Worm (Caenorhabditis elegans) whole organism, L1 larva: ENCODE measurements around the gene F58E2.5.

Experiments
- C16A3.4 ChIP-seq: fragments of 150-350 bp; optimal IDR thresholded peaks from 2 replicates; lab custom pipeline; 2014; ENCODE audit warnings: missing biosample characterization, missing genetic modification characterization
- F16B12.6 ChIP-seq: fragments of 150-350 bp; optimal IDR thresholded peaks from 2 replicates; lab custom pipeline; 2014; ENCODE audit warnings: missing biosample characterization, missing genetic modification characterization
- Y116A8C.19 ChIP-seq: sonication (generic microtip); optimal IDR thresholded peaks from 2 replicates; lab custom pipeline; 2016; ENCODE audit warnings: missing compliant biosample characterization, missing genetic modification characterization, borderline replicate concordance
- aly-2 ChIP-seq: fragments of 150-350 bp; optimal IDR thresholded peaks from 2 replicates; lab custom pipeline; 2014; ENCODE audit warnings: missing biosample characterization, missing genetic modification characterization
- ama-1 ChIP-seq: fragments of 150-350 bp; optimal IDR thresholded peaks from 2 replicates; lab custom pipeline; 2014
- ceh-88 ChIP-seq: fragments of 200-800 bp; sonication (Bioruptor generic); IDR thresholded peaks from 2 replicates; pipeline ENCODE4 v1.3.6; 2022; ENCODE audit warnings: missing genetic modification characterization, missing compliant biosample characterization
- dpl-1 ChIP-seq, 3 experiments: fragments of 150-350 bp in 2 of 3; sonication (generic microtip) in 1 of 3; optimal IDR thresholded peaks; 2 replicates each; lab custom pipeline; 2014 to 2017; ENCODE audit warnings: missing biosample characterization in 3 of 3, missing genetic modification characterization in 3 of 3, missing genetic modification reagents in 3 of 3
- dsc-1 ChIP-seq: sonication (generic microtip); optimal IDR thresholded peaks from 2 replicates; lab custom pipeline; 2016; ENCODE audit warnings: mild to moderate bottlenecking, missing genetic modification characterization, missing compliant biosample characterization
- egl-27 ChIP-seq, 2 experiments: fragments of 150-350 bp in 1 of 2; sonication (generic microtip); optimal IDR thresholded peaks; 3 replicates each; lab custom pipeline; 2017 to 2018; ENCODE audit warnings: missing biosample characterization in 2 of 2, missing genetic modification characterization in 2 of 2, missing genetic modification reagents in 2 of 2
- elt-2 ChIP-seq: sonication (generic microtip); optimal IDR thresholded peaks from 2 replicates; lab custom pipeline; 2016; ENCODE audit warnings: missing genetic modification characterization, mild to moderate bottlenecking, inconsistent platforms, missing compliant biosample characterization, missing genetic modification reagents
- ets-5 ChIP-seq: fragments of 200-800 bp; sonication (Bioruptor generic); IDR thresholded peaks from 2 replicates; pipeline ENCODE4 v1.3.6; 2022; ENCODE audit warnings: missing genetic modification characterization, missing compliant biosample characterization
- fkh-10 ChIP-seq: sonication (generic microtip); optimal IDR thresholded peaks from 2 replicates; lab custom pipeline; 2017; ENCODE audit warnings: missing biosample characterization, missing genetic modification reagents, missing genetic modification characterization
- hpl-2 ChIP-seq: fragments of 150-350 bp; optimal IDR thresholded peaks from 2 replicates; lab custom pipeline; 2014; ENCODE audit warnings: missing biosample characterization, missing genetic modification reagents, missing genetic modification characterization
- irx-1 ChIP-seq: sonication (generic microtip); optimal IDR thresholded peaks from 2 replicates; lab custom pipeline; 2016; ENCODE audit warnings: missing genetic modification characterization, missing compliant biosample characterization
- lin-13 ChIP-seq: fragments of 150-350 bp; optimal IDR thresholded peaks from 2 replicates; lab custom pipeline; 2014; ENCODE audit warnings: missing biosample characterization, missing genetic modification reagents, missing genetic modification characterization
- lin-14 ChIP-seq: fragments of 200-800 bp; sonication (Bioruptor generic); optimal IDR thresholded peaks from 2 replicates; lab custom pipeline; 2018; ENCODE audit warnings: mild to moderate bottlenecking, missing genetic modification characterization, moderate library complexity, missing compliant biosample characterization
- lin-35 ChIP-seq, 2 experiments: fragments of 150-350 bp; optimal IDR thresholded peaks; 2 replicates each; lab custom pipeline; 2014; ENCODE audit warnings: missing biosample characterization in 2 of 2, missing genetic modification characterization in 2 of 2, missing genetic modification reagents in 2 of 2
- lin-39 ChIP-seq: fragments of 150-350 bp; optimal IDR thresholded peaks from 2 replicates; lab custom pipeline; 2014; ENCODE audit warnings: missing biosample characterization, missing genetic modification reagents, missing genetic modification characterization
- lir-3 ChIP-seq: sonication (generic microtip); optimal IDR thresholded peaks from 2 replicates; lab custom pipeline; 2016; ENCODE audit warnings: mild to moderate bottlenecking, missing genetic modification characterization, moderate library complexity, missing compliant biosample characterization; ENCODE audit not compliant: poor library complexity
- mdl-1 ChIP-seq, 2 experiments: fragments of 150-350 bp; optimal IDR thresholded peaks; 2 replicates each; lab custom pipeline; 2014 to 2017; ENCODE audit warnings: missing biosample characterization in 2 of 2, missing genetic modification characterization in 2 of 2, inconsistent platforms in 1 of 2
- nhr-237 ChIP-seq: fragments of 150-350 bp; optimal IDR thresholded peaks from 2 replicates; lab custom pipeline; 2014; ENCODE audit warnings: missing biosample characterization, missing genetic modification characterization
- nhr-47 ChIP-seq: sonication (generic microtip); optimal IDR thresholded peaks from 2 replicates; lab custom pipeline; 2016; ENCODE audit warnings: mild to moderate bottlenecking, missing genetic modification characterization, moderate library complexity, missing compliant biosample characterization
- nhr-77 ChIP-seq: fragments of 150-350 bp; optimal IDR thresholded peaks from 2 replicates; lab custom pipeline; 2014; ENCODE audit warnings: missing biosample characterization, missing genetic modification characterization
- nhr-85 ChIP-seq: sonication (generic microtip); peaks from one replicate; lab custom pipeline; 2016; ENCODE audit warnings: missing genetic modification characterization, inconsistent platforms, missing compliant biosample characterization
- pax-3 ChIP-seq: fragments of 200-800 bp; sonication (Bioruptor generic); optimal IDR thresholded peaks from 2 replicates; lab custom pipeline; 2018; ENCODE audit warnings: mild to moderate bottlenecking, missing genetic modification characterization, moderate library complexity, missing compliant biosample characterization
- rnt-1 ChIP-seq: sonication (generic microtip); optimal IDR thresholded peaks from 2 replicates; lab custom pipeline; 2016; ENCODE audit warnings: mild to moderate bottlenecking, missing genetic modification characterization, moderate library complexity, missing compliant biosample characterization
- snpc-4 ChIP-seq: fragments of 150-350 bp; optimal IDR thresholded peaks from 2 replicates; lab custom pipeline; 2014; ENCODE audit warnings: missing biosample characterization, missing genetic modification characterization
- snu-23 ChIP-seq: sonication (generic microtip); optimal IDR thresholded peaks from 2 replicates; lab custom pipeline; 2016; ENCODE audit warnings: missing genetic modification characterization, missing compliant biosample characterization
- sox-4 ChIP-seq: sonication (generic microtip); optimal IDR thresholded peaks from 2 replicates; lab custom pipeline; 2016; ENCODE audit warnings: missing genetic modification characterization, missing compliant biosample characterization
- sup-37 ChIP-seq: fragments of 200-800 bp; sonication (Bioruptor generic); optimal IDR thresholded peaks from 2 replicates; lab custom pipeline; 2018; ENCODE audit warnings: mild to moderate bottlenecking, missing genetic modification characterization, missing compliant biosample characterization
- swsn-7 ChIP-seq: sonication (generic microtip); optimal IDR thresholded peaks from 2 replicates; lab custom pipeline; 2016; ENCODE audit warnings: missing genetic modification characterization, missing compliant biosample characterization
- tbx-2 ChIP-seq: sonication (generic microtip); optimal IDR thresholded peaks from 2 replicates; lab custom pipeline; 2016; ENCODE audit warnings: missing genetic modification characterization, missing compliant biosample characterization
- unc-30 ChIP-seq: sonication (generic microtip); optimal IDR thresholded peaks from 2 replicates; lab custom pipeline; 2017; ENCODE audit warnings: missing biosample characterization, missing genetic modification characterization
- unc-98 ChIP-seq: fragments of 200-800 bp; sonication (Bioruptor generic); IDR thresholded peaks from 2 replicates; pipeline ENCODE4 v1.3.6; 2022; ENCODE audit warnings: missing genetic modification characterization, missing compliant biosample characterization
- zip-4 ChIP-seq: fragments of 200-800 bp; sonication (Bioruptor generic); optimal IDR thresholded peaks from 2 replicates; lab custom pipeline; 2018; ENCODE audit warnings: mild to moderate bottlenecking, missing genetic modification characterization, moderate library complexity, missing compliant biosample characterization
- ztf-11 ChIP-seq, 2 experiments: sonication (generic microtip); optimal IDR thresholded peaks; 2 replicates each; lab custom pipeline; 2016 to 2017; ENCODE audit warnings: missing genetic modification characterization in 2 of 2, missing biosample characterization in 1 of 2, missing compliant biosample characterization in 1 of 2

Gene F58E2.5

DNA sequence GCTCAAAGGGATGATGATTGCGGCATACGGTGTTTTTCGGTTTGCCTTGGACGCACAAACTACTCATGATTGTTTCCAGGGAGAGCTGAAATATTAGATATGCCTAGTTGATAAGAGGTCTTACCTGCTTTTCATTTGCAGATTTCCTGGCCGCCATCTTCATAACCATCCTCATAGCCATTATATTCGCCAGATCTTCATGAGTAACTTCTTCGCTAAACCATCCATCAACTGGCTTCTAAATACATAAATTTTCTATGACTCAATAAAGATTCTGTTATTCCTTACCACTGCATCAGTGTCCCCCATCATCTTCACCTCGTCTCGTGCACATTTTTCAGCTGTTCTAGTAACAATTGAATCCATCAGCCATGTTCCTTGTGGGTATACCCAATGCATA, 2.2 kb upstream of the F58E2.5 start:
- TF ChIP-seq unc-98 (GFP tag; lab: Robert Waterston, UW): no peak
- TF ChIP-seq lin-39 (tag; lab: Kevin White, UChicago): no peak
- TF ChIP-seq hpl-2 (GFP tag; lab: Kevin White, UChicago): no peak
- no peak for TF ChIP-seq tbx-2 (tag; lab: Kevin White, UChicago)
- TF ChIP-seq lin-35 (GFP tag; optimal IDR thresholded peaks at IDR 0.05; lab: Kevin White, UChicago): no peak
- TF ChIP-seq swsn-7 (tag; lab: Kevin White, UChicago): no peak
- TF ChIP-seq lin-13: no peak
- TF ChIP-seq elt-2 (tag; lab: Kevin White, UChicago): no peak
- TF ChIP-seq zip-4 (GFP tag; lab: Kevin White, UChicago): no peak
- no peak for TF ChIP-seq sup-37 (GFP tag; lab: Kevin White, UChicago)
- no peak for TF ChIP-seq ama-1 (lab: Kevin White, UChicago)
- TF ChIP-seq nhr-47 (tag; lab: Kevin White, UChicago): no peak
- TF ChIP-seq ztf-11 (tag; optimal IDR thresholded peaks at IDR 0.05; lab: Kevin White, UChicago): no peak
- TF ChIP-seq Y116A8C.19 (tag; lab: Kevin White, UChicago): no peak
- no peak for TF ChIP-seq snu-23 (GFP tag; lab: Kevin White, UChicago)
- TF ChIP-seq nhr-85 (tag; lab: Kevin White, UChicago): no peak
- TF ChIP-seq dpl-1 (GFP tag; optimal IDR thresholded peaks at IDR 0.05; lab: Kevin White, UChicago): no peak
- no peak for TF ChIP-seq F16B12.6
- TF ChIP-seq egl-27 (tag; optimal IDR thresholded peaks at IDR 0.05; lab: Kevin White, UChicago): no peak

DNA sequence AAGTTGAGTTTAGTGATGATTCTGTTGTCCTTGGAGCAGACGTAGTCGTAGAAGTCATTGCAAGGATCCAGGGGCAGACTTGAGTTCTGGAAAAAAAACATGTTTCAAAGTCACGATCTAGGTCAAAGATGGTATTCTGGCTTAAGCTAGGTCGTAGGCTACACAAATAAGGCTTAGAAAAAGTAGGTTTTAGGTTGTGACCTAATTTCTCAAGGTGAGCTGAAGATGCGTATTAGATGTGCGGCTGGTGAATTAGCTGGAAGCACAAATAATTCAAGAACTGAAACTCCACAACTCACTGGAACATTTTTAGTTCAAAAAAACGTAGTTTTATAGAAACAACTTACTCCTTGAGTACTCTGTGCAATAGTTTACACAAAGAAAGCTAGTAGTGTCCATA, 613 bp upstream of the F58E2.5 start, which contains the start of gene F09D12.2:
TSS of gene F09D12.2 (minus strand) at position 101 of the 400 bp plus-strand sequence.
- TF ChIP-seq sox-4 (tag; lab: Kevin White, UChicago): no peak
- no peak for TF ChIP-seq mdl-1 (tag; optimal IDR thresholded peaks at IDR 0.05; lab: Kevin White, UChicago)
- TF ChIP-seq ama-1 (lab: Kevin White, UChicago): no peak
- TF ChIP-seq nhr-77 (tag; lab: Kevin White, UChicago): no peak
- TF ChIP-seq ceh-88 (GFP tag; lab: Robert Waterston, UW): no peak
- no peak for TF ChIP-seq lir-3 (tag; lab: Kevin White, UChicago)
- no peak for TF ChIP-seq aly-2 (tag; lab: Kevin White, UChicago)
- TF ChIP-seq elt-2 (tag; lab: Kevin White, UChicago): no peak

DNA sequence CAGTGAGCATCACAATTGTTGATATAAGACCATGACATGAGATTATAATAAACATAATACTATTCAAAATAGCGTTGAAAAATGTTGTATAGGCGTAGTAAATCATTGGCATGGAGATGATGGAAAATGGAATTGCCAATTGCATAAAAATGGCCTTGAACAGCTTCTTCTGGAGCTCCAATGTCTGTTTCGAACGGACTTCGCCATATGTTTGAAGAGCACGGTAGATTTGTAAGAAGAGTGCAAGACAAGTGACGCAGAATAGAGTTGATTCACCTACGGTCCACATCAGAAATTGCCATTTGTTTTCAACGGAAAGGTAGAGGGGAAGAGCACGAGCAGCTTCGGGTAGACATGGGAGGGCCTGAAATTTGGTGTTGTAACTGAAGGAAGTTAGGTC, 2.6 kb downstream of the F58E2.5 start:
- TF ChIP-seq rnt-1 (no peak), snu-23 (GFP tag; lab: Kevin White, UChicago) (no peak), C16A3.4 (tag; lab: Kevin White, UChicago) (no peak), dsc-1 (no peak), irx-1 (tag; lab: Kevin White, UChicago) (no peak)

DNA sequence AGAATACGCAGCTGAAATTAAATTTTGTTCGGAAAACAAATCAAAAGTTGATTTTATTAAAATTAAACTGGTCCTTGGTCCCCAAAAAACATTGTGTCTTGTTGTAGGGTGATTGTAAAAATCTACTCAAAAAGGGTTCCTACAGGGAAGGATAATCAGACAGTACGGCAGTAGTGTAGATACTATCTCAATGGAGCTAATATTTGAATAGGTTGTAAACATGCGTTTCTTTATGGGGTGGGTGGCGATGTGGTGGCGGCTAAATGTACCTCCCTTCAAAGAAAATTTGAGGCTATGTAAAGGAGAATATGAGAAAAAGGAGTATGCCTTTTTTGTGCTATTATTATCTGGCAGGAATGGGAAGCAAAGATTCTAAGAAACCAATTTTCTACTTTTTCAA, 7.8 kb downstream of the F58E2.5 start:
- TF ChIP-seq tbx-2 (tag; lab: Kevin White, UChicago) (no peak), lin-14 (no peak), snpc-4 (no peak), unc-30 (tag; lab: Kevin White, UChicago) (no peak), mdl-1 (tag; optimal IDR thresholded peaks at IDR 0.05; lab: Kevin White, UChicago) (no peak), lir-3 (tag; lab: Kevin White, UChicago) (no peak), fkh-10 (GFP tag; lab: Kevin White, UChicago) (no peak), nhr-237 (tag; lab: Kevin White, UChicago) (no peak), pax-3 (tag; lab: Kevin White, UChicago) (no peak), snu-23 (GFP tag; lab: Kevin White, UChicago) (no peak), ets-5 (GFP tag; lab: Robert Waterston, UW) (no peak)
